Worm (Caenorhabditis elegans): ENCODE measurements around the gene npr-22.

- TF ChIP-seq dao-5 (tag; optimal IDR thresholded peaks at IDR 0.05) (no peak), W03F9.2 (tag; optimal IDR thresholded peaks at IDR 0.05) (no peak)
Observed at ce11 chrIV:8608934-8609333, 49.7 kb downstream of the npr-22 start, which contains the start of gene F42A9.6.
